Worm (Caenorhabditis elegans) whole organism, midembryonic: ENCODE measurements around the gene gtf-2H2C.
"Not testable (repeated sequence)": the region's sequence is repeated elsewhere in the genome, so short reads cannot be mapped to it uniquely, and the experiment has no call there.

ENCODE experiments used
- T22C8.4 ChIP-seq: fragments of 200-800 bp; sonication (Bioruptor generic); IDR thresholded peaks from 2 replicates; pipeline ENCODE4 v1.3.6; 2022; ENCODE audit warnings: missing genetic modification characterization, missing compliant biosample characterization
- cog-1 ChIP-seq: sonication (generic microtip); optimal IDR thresholded peaks from 2 replicates; lab custom pipeline; 2016; ENCODE audit warnings: missing genetic modification characterization, missing compliant biosample characterization
- flt-1 ChIP-seq: fragments of 200-800 bp; sonication (Bioruptor generic); IDR thresholded peaks from 2 replicates; pipeline ENCODE4 v1.3.6; 2022; ENCODE audit warnings: missing genetic modification characterization, missing compliant biosample characterization
- klf-2 ChIP-seq: fragments of 200-800 bp; sonication (Bioruptor generic); conservative IDR thresholded peaks from 2 replicates; pipeline ENCODE4 v1.3.6; 2022; ENCODE audit warnings: missing genetic modification reagents, missing genetic modification characterization, missing compliant biosample characterization
- med-1 ChIP-seq: sonication (generic microtip); optimal IDR thresholded peaks from 2 replicates; lab custom pipeline; 2017; ENCODE audit warnings: missing genetic modification characterization, mild to moderate bottlenecking, missing compliant biosample characterization, antibody characterized with exemption, missing genetic modification reagents; ENCODE audit not compliant: insufficient read depth
- ref-1 ChIP-seq: fragments of 200-800 bp; sonication (Bioruptor generic); conservative IDR thresholded peaks from 2 replicates; pipeline ENCODE4 v1.3.6; 2022; ENCODE audit warnings: missing genetic modification reagents, missing genetic modification characterization, missing compliant biosample characterization
- tab-1 ChIP-seq: fragments of 200-800 bp; sonication (Bioruptor generic); IDR thresholded peaks from 2 replicates; pipeline ENCODE4 v1.3.6; 2022; ENCODE audit warnings: missing genetic modification characterization, missing compliant biosample characterization
- ztf-23 ChIP-seq: fragments of 200-800 bp; sonication (Bioruptor generic); IDR thresholded peaks from 2 replicates; pipeline ENCODE4 v1.3.6; 2022; ENCODE audit warnings: missing genetic modification reagents, missing genetic modification characterization, missing compliant biosample characterization
- ztf-29 ChIP-seq: fragments of 200-800 bp; sonication (Bioruptor generic); IDR thresholded peaks from 2 replicates; pipeline ENCODE4 v1.3.6; 2022; ENCODE audit warnings: missing genetic modification reagents, missing genetic modification characterization, missing compliant biosample characterization

gtf-2H2C gene

DNA sequence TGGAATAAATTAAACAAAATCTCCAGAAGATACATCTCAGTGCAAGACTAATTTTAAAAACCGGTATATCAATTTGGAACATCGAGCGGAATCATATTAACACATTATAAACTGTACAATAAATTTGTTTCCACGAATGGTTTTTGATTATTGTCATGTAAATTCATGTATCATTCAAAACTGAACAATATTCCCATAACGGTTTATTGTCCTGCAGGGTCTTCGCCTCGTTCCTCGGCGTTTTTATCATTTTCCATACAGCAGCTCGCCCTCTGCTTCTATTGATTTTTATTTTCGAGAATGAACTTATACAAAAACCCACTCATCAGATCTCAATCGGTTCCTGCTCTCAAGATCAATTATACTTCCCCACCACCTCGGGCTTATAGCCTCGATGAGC lies 31.6 kb downstream of the gtf-2H2C start, which contains the start of gene T16G12.8:
T16G12.8 (plus strand) TSS at position 301 of the 400 bp plus-strand sequence.
- no peak for TF ChIP-seq flt-1
- TF ChIP-seq T22C8.4 (GFP tag; lab: Robert Waterston, UW), result no peak
- no peak for TF ChIP-seq ref-1 (GFP tag; lab: Robert Waterston, UW)
- TF ChIP-seq klf-2 (GFP tag; lab: Robert Waterston, UW), result no peak
- no peak for TF ChIP-seq med-1
- no peak for TF ChIP-seq cog-1
- TF ChIP-seq tab-1 (GFP tag; lab: Robert Waterston, UW), result no peak
- TF ChIP-seq ztf-23 (GFP tag; lab: Robert Waterston, UW), result no peak
- no peak for TF ChIP-seq ztf-29

DNA sequence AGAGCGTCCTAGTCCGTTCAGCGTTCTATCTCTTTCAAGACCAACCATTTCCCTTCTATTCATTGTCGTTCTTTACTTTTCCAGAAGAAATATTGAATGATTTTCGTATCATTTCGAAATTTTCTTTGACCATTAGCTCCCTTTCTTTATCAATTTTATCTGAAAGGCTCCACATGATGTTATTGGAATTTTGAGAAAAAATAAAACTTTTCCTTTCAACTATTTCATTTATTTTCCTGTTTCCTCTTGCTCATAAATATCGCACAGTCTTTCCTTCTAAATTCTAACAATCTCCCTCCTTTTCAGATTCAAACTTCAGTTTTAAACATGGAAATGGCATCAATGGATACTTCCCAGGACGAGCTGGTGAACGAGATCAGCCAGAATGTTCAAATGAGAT lies 33.1 kb downstream of the gtf-2H2C start, which contains the start of gene T16G12.4:
T16G12.4 (plus strand) TSS at position 301 of the 400 bp plus-strand sequence.
- no peak for TF ChIP-seq ztf-23 (GFP tag; lab: Robert Waterston, UW)
- TF ChIP-seq T22C8.4 (GFP tag; lab: Robert Waterston, UW), result no peak
- no peak for TF ChIP-seq tab-1 (GFP tag; lab: Robert Waterston, UW)
- no peak for TF ChIP-seq cog-1
- no peak for TF ChIP-seq flt-1
- TF ChIP-seq ref-1 (GFP tag; lab: Robert Waterston, UW), result no peak

DNA sequence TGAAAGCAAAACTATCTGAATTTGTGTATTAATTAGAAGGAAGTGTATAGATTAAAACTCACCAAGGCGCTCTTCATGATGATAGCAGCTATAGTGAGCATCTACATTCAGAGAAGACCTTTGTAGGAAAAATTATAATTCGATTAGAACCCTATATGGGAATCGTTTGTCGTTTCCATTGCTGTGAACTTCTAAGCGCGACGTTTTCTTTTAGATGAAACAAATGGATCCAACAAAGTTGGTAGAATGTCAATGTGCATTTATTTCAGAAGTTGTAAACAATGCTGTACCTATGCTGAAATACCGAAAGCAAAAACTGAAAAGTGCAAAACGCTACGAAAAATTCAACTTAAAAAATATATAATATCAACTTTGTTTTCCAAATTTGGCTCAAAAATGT lies 34.6 kb downstream of the gtf-2H2C start, which contains the start of gene T16G12.10:
T16G12.10 (minus strand) TSS at position 101 of the 400 bp plus-strand sequence.
- TF ChIP-seq med-1, result no peak
- no peak for TF ChIP-seq cog-1

DNA sequence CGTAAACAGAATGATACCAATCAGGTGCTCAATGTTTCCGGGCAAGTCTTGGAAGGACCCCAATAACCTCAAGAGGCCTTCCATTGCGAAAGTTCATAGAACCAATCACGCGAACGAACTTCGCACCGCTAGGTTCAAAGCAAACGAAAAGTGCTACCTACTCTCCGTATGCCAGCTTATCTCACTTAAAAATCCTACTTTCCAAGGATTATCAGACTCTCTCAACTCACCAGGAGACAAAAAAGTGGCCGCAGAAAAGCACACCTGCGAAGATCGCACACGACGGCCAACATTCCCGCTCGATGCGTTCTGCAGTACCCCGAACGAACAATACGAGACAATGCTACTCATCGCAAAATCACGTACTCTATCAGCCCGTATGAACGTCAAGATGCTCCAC lies 37.3 kb downstream of the gtf-2H2C start, which contains the start of gene T16G12.12:
T16G12.12 (plus strand) TSS at position 301 of the 400 bp plus-strand sequence.
- TF ChIP-seq flt-1; T22C8.4 (GFP tag; lab: Robert Waterston, UW); med-1: not testable (repeated sequence)

DNA sequence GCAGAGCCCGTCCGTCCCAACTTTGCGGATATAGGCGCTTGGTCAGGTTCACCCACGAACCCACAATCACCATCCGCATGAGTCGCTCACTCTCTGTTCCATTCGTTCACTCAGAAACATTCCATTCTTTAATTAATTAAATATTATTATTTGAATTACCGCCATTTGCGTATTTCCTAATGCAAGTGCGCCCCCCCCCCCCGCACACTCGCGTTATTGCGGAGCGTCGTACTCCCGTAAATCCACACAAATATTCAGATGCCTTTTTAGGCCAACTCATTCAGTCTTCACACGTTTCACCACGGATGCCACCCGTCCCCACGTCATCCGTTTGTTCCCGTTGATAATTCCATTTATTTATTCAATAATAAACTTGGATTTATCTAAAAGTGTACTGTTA lies 40.3 kb downstream of the gtf-2H2C start, which contains the start of gene T16G12.3:
T16G12.3 (plus strand) TSS at position 301 of the 400 bp plus-strand sequence.
- not testable (repeated sequence) for TF ChIP-seq ztf-23, klf-2, ref-1 (GFP tag; lab: Robert Waterston, UW)

DNA sequence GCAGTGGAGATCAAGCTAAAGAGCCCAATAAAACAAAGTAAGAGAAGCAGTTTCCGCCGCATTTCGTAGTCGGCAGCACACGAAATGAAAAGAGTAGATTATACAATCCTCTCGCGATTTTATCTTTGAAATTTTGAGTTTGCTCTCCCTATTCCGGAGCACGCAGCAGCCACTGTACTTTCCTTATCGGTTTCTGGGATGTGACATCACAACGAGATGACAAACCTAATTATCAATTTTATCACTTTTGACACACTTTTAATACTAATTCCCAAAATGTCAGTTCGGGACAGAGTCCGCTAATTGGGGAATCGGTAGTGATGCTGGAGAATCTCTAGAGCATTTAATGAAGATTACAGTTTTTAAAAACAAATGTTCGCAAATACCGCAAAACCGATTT lies 40.9 kb downstream of the gtf-2H2C start, which contains the start of gene T16G12.1:
T16G12.1 (minus strand) TSS at position 176 of the 400 bp plus-strand sequence.
- TF ChIP-seq flt-1 (no peak), cog-1 (no peak), med-1 (no peak), klf-2 (GFP tag; lab: Robert Waterston, UW) (no peak), tab-1 (GFP tag; lab: Robert Waterston, UW) (no peak), T22C8.4 (GFP tag; lab: Robert Waterston, UW) (no peak), ref-1 (GFP tag; lab: Robert Waterston, UW) (no peak), ztf-23 (GFP tag; lab: Robert Waterston, UW) (no peak), ztf-29 (no peak)

DNA sequence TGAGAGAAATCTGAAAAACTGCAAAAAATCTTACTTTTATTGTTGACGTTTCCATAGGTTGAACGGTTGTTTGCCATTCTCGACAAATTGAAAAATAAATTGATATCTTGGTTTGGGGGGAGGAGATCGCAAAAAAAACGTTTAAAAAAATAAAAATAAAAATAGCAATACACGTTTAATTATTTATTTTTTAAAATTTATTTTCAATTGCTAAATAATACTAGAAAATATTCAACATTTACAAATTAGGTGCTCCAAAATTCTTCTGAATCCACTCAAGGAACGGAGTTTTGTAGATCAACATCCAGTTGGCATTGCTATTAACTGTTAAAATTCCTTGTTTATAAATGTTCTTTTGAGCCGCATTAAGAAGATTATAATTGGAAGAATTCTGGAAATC lies 50.6 kb downstream of the gtf-2H2C start, which contains the start of gene T16G12.7:
T16G12.7 (minus strand) TSS at position 101 of the 400 bp plus-strand sequence.
- TF ChIP-seq cog-1 (no peak), T22C8.4 (GFP tag; lab: Robert Waterston, UW) (no peak), ztf-29 (no peak), ztf-23 (GFP tag; lab: Robert Waterston, UW) (no peak), klf-2 (GFP tag; lab: Robert Waterston, UW) (no peak)
